Worm (Caenorhabditis elegans) whole organism, L1 larva: ENCODE data around the gene R12C12.6.

Experiments used
- C04F5.9 ChIP-seq: sonication (generic microtip); optimal IDR thresholded peaks from 2 replicates; lab custom pipeline; 2016; ENCODE audit warnings: missing genetic modification characterization, missing compliant biosample characterization
- F16B12.6 ChIP-seq: fragments of 150-350 bp; optimal IDR thresholded peaks from 2 replicates; lab custom pipeline; 2014; ENCODE audit warnings: missing biosample characterization, missing genetic modification characterization
- Y116A8C.19 ChIP-seq: sonication (generic microtip); optimal IDR thresholded peaks from 2 replicates; lab custom pipeline; 2016; ENCODE audit warnings: missing compliant biosample characterization, missing genetic modification characterization, borderline replicate concordance
- aly-2 ChIP-seq: fragments of 150-350 bp; optimal IDR thresholded peaks from 2 replicates; lab custom pipeline; 2014; ENCODE audit warnings: missing biosample characterization, missing genetic modification characterization
- ama-1 ChIP-seq: fragments of 150-350 bp; optimal IDR thresholded peaks from 2 replicates; lab custom pipeline; 2014
- blmp-1 ChIP-seq: fragments of 150-350 bp; optimal IDR thresholded peaks from 2 replicates; lab custom pipeline; 2014; ENCODE audit warnings: missing biosample characterization, missing genetic modification characterization
- ceh-63 ChIP-seq: fragments of 200-800 bp; sonication (Bioruptor generic); optimal IDR thresholded peaks from 2 replicates; lab custom pipeline; 2018; ENCODE audit warnings: mild to moderate bottlenecking, missing genetic modification characterization, missing compliant biosample characterization
- ceh-82 ChIP-seq, 3 experiments: fragments of 150-350 bp in 1 of 3; sonication (generic microtip) in 2 of 3; optimal IDR thresholded peaks; 2 replicates each; lab custom pipeline; 2014 to 2017; ENCODE audit warnings: missing biosample characterization in 3 of 3, missing genetic modification characterization in 3 of 3
- ceh-88 ChIP-seq: fragments of 200-800 bp; sonication (Bioruptor generic); IDR thresholded peaks from 2 replicates; pipeline ENCODE4 v1.3.6; 2022; ENCODE audit warnings: missing genetic modification characterization, missing compliant biosample characterization
- ceh-90 ChIP-seq: sonication (generic microtip); optimal IDR thresholded peaks from 2 replicates; lab custom pipeline; 2016; ENCODE audit warnings: missing genetic modification characterization, missing compliant biosample characterization
- ces-1 ChIP-seq: fragments of 150-350 bp; optimal IDR thresholded peaks from 2 replicates; lab custom pipeline; 2014; ENCODE audit warnings: missing biosample characterization, missing genetic modification reagents, missing genetic modification characterization
- dpl-1 ChIP-seq, 3 experiments: fragments of 150-350 bp in 2 of 3; sonication (generic microtip) in 1 of 3; optimal IDR thresholded peaks; 2 replicates each; lab custom pipeline; 2014 to 2017; ENCODE audit warnings: missing biosample characterization in 3 of 3, missing genetic modification characterization in 3 of 3, missing genetic modification reagents in 3 of 3
- dsc-1 ChIP-seq: sonication (generic microtip); optimal IDR thresholded peaks from 2 replicates; lab custom pipeline; 2016; ENCODE audit warnings: mild to moderate bottlenecking, missing genetic modification characterization, missing compliant biosample characterization
- efl-1 ChIP-seq, 4 experiments: fragments of 150-350 bp; optimal IDR thresholded peaks in 3 of 4; peaks in 1 of 4; 1 replicate in 1 of 4; 2 replicates in 3 of 4; lab custom pipeline; 2014; ENCODE audit warnings: missing biosample characterization in 2 of 4, missing genetic modification characterization in 2 of 4, missing genetic modification reagents in 2 of 4
- egl-13 ChIP-seq: sonication (generic microtip); optimal IDR thresholded peaks from 2 replicates; lab custom pipeline; 2016; ENCODE audit warnings: missing genotype, missing genetic modification reagents, missing genetic modification characterization, missing compliant biosample characterization
- egl-27 ChIP-seq, 2 experiments: fragments of 150-350 bp in 1 of 2; sonication (generic microtip); optimal IDR thresholded peaks; 3 replicates each; lab custom pipeline; 2017 to 2018; ENCODE audit warnings: missing biosample characterization in 2 of 2, missing genetic modification characterization in 2 of 2, missing genetic modification reagents in 2 of 2
- elt-2 ChIP-seq: sonication (generic microtip); optimal IDR thresholded peaks from 2 replicates; lab custom pipeline; 2016; ENCODE audit warnings: missing genetic modification characterization, mild to moderate bottlenecking, inconsistent platforms, missing compliant biosample characterization, missing genetic modification reagents
- elt-3 ChIP-seq, 6 experiments: fragments of 150-350 bp in 1 of 6; sonication (generic microtip); optimal IDR thresholded peaks; 2 replicates each; lab custom pipeline; 2017 to 2018; ENCODE audit warnings: missing biosample characterization in 6 of 6, missing genetic modification characterization in 6 of 6, inconsistent platforms in 1 of 6
- ets-5 ChIP-seq: fragments of 200-800 bp; sonication (Bioruptor generic); IDR thresholded peaks from 2 replicates; pipeline ENCODE4 v1.3.6; 2022; ENCODE audit warnings: missing genetic modification characterization, missing compliant biosample characterization
- fkh-10 ChIP-seq: sonication (generic microtip); optimal IDR thresholded peaks from 2 replicates; lab custom pipeline; 2017; ENCODE audit warnings: missing biosample characterization, missing genetic modification reagents, missing genetic modification characterization
- fkh-8 ChIP-seq: sonication (generic microtip); optimal IDR thresholded peaks from 2 replicates; lab custom pipeline; 2016; ENCODE audit warnings: mild to moderate bottlenecking, missing genetic modification characterization, missing compliant biosample characterization
- hpl-2 ChIP-seq: fragments of 150-350 bp; optimal IDR thresholded peaks from 2 replicates; lab custom pipeline; 2014; ENCODE audit warnings: missing biosample characterization, missing genetic modification reagents, missing genetic modification characterization
- irx-1 ChIP-seq: sonication (generic microtip); optimal IDR thresholded peaks from 2 replicates; lab custom pipeline; 2016; ENCODE audit warnings: missing genetic modification characterization, missing compliant biosample characterization
- isw-1 ChIP-seq: fragments of 200-800 bp; sonication (Bioruptor generic); IDR thresholded peaks from 2 replicates; pipeline ENCODE4 v1.3.6; 2022; ENCODE audit warnings: missing genetic modification characterization, missing compliant biosample characterization
- jun-1 ChIP-seq: fragments of 150-350 bp; optimal IDR thresholded peaks from 2 replicates; lab custom pipeline; 2014; ENCODE audit warnings: missing biosample characterization, missing genetic modification reagents, missing genetic modification characterization
- lin-13 ChIP-seq: fragments of 150-350 bp; optimal IDR thresholded peaks from 2 replicates; lab custom pipeline; 2014; ENCODE audit warnings: missing biosample characterization, missing genetic modification reagents, missing genetic modification characterization
- lin-14 ChIP-seq: fragments of 200-800 bp; sonication (Bioruptor generic); optimal IDR thresholded peaks from 2 replicates; lab custom pipeline; 2018; ENCODE audit warnings: mild to moderate bottlenecking, missing genetic modification characterization, moderate library complexity, missing compliant biosample characterization
- lin-15B ChIP-seq: fragments of 150-350 bp; sonication (generic microtip); optimal IDR thresholded peaks from 3 replicates; lab custom pipeline; 2014; ENCODE audit warnings: missing biosample characterization, missing genetic modification characterization
- lin-35 ChIP-seq, 2 experiments: fragments of 150-350 bp; optimal IDR thresholded peaks; 2 replicates each; lab custom pipeline; 2014; ENCODE audit warnings: missing biosample characterization in 2 of 2, missing genetic modification characterization in 2 of 2, missing genetic modification reagents in 2 of 2
- lir-3 ChIP-seq: sonication (generic microtip); optimal IDR thresholded peaks from 2 replicates; lab custom pipeline; 2016; ENCODE audit warnings: mild to moderate bottlenecking, missing genetic modification characterization, moderate library complexity, missing compliant biosample characterization; ENCODE audit not compliant: poor library complexity
- mab-9 ChIP-seq: fragments of 200-800 bp; sonication (Bioruptor generic); IDR thresholded peaks from 2 replicates; pipeline ENCODE4 v1.3.6; 2022; ENCODE audit warnings: missing genetic modification reagents, missing genetic modification characterization, missing compliant biosample characterization
- nhr-20 ChIP-seq: sonication (generic microtip); optimal IDR thresholded peaks from 2 replicates; lab custom pipeline; 2016; ENCODE audit warnings: mild to moderate bottlenecking, missing genetic modification characterization, missing compliant biosample characterization
- nhr-237 ChIP-seq: fragments of 150-350 bp; optimal IDR thresholded peaks from 2 replicates; lab custom pipeline; 2014; ENCODE audit warnings: missing biosample characterization, missing genetic modification characterization
- nhr-28 ChIP-seq: fragments of 150-350 bp; optimal IDR thresholded peaks from 2 replicates; lab custom pipeline; 2014; ENCODE audit warnings: missing biosample characterization, missing genetic modification characterization
- nhr-47 ChIP-seq: sonication (generic microtip); optimal IDR thresholded peaks from 2 replicates; lab custom pipeline; 2016; ENCODE audit warnings: mild to moderate bottlenecking, missing genetic modification characterization, moderate library complexity, missing compliant biosample characterization
- nhr-76 ChIP-seq: sonication (generic microtip); optimal IDR thresholded peaks from 2 replicates; lab custom pipeline; 2017; ENCODE audit warnings: missing biosample characterization, missing genetic modification characterization
- nhr-84 ChIP-seq: sonication (generic microtip); optimal IDR thresholded peaks from 2 replicates; lab custom pipeline; 2017; ENCODE audit warnings: missing biosample characterization, missing genetic modification characterization
- pag-3 ChIP-seq: sonication (generic microtip); optimal IDR thresholded peaks from 2 replicates; lab custom pipeline; 2017; ENCODE audit warnings: missing genetic modification characterization, mild to moderate bottlenecking, missing compliant biosample characterization, antibody characterized with exemption, borderline replicate concordance; ENCODE audit not compliant: insufficient read depth
- pax-3 ChIP-seq: fragments of 200-800 bp; sonication (Bioruptor generic); optimal IDR thresholded peaks from 2 replicates; lab custom pipeline; 2018; ENCODE audit warnings: mild to moderate bottlenecking, missing genetic modification characterization, moderate library complexity, missing compliant biosample characterization
- pqm-1 ChIP-seq: sonication (generic microtip); optimal IDR thresholded peaks from 3 replicates; lab custom pipeline; 2017; ENCODE audit warnings: missing biosample characterization, missing genetic modification characterization
- skn-1 ChIP-seq: fragments of 150-350 bp; optimal IDR thresholded peaks from 2 replicates; lab custom pipeline; 2014; ENCODE audit warnings: missing biosample characterization, missing genetic modification characterization
- snu-23 ChIP-seq: sonication (generic microtip); optimal IDR thresholded peaks from 2 replicates; lab custom pipeline; 2016; ENCODE audit warnings: missing genetic modification characterization, missing compliant biosample characterization
- sox-4 ChIP-seq: sonication (generic microtip); optimal IDR thresholded peaks from 2 replicates; lab custom pipeline; 2016; ENCODE audit warnings: missing genetic modification characterization, missing compliant biosample characterization
- sptf-1 ChIP-seq: fragments of 150-350 bp; optimal IDR thresholded peaks from 2 replicates; lab custom pipeline; 2014; ENCODE audit warnings: missing biosample characterization, missing genetic modification characterization
- unc-130 ChIP-seq: fragments of 150-350 bp; optimal IDR thresholded peaks from 2 replicates; lab custom pipeline; 2017; ENCODE audit warnings: missing biosample characterization, missing genetic modification characterization, inconsistent platforms
- unc-86 ChIP-seq: sonication (generic microtip); optimal IDR thresholded peaks from 2 replicates; lab custom pipeline; 2016; ENCODE audit warnings: missing genetic modification characterization, missing compliant biosample characterization
- unc-98 ChIP-seq: fragments of 200-800 bp; sonication (Bioruptor generic); IDR thresholded peaks from 2 replicates; pipeline ENCODE4 v1.3.6; 2022; ENCODE audit warnings: missing genetic modification characterization, missing compliant biosample characterization
- xbp-1 ChIP-seq: sonication (generic microtip); optimal IDR thresholded peaks from 2 replicates; lab custom pipeline; 2016; ENCODE audit warnings: missing genetic modification characterization, missing compliant biosample characterization
- zag-1 ChIP-seq: fragments of 150-350 bp; optimal IDR thresholded peaks from 2 replicates; lab custom pipeline; 2014; ENCODE audit warnings: missing biosample characterization, missing genetic modification characterization
- ztf-4 ChIP-seq: fragments of 150-350 bp; optimal IDR thresholded peaks from 2 replicates; lab custom pipeline; 2014; ENCODE audit warnings: missing biosample characterization, missing genetic modification characterization

R12C12.6 gene

DNA sequence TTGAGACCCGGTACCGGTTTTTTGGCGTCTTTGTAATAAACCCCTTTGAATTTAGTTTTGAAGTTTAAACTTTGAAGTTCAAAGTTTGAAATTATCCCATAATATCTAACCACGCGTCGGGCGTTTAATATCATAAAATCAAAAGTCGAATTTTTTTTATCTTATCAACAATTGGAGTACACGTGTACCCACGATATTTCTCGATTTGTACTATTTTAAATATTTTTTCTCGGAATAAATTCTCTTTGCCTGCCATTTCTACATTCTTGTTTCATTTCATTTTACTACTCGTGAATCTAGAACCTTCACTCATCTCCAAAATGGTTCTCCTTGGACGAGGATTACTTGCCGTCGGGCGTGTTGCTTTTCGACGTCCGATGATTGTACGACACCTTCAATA is 2.5 kb upstream of the R12C12.6 start, which contains the start of gene gldc-1:
Gene gldc-1, plus strand, starts transcription at position 301 of the 400 bp plus-strand sequence.
- TF ChIP-seq lin-13 (GFP tag; lab: Kevin White, UChicago) = no peak
- TF ChIP-seq efl-1 (optimal IDR thresholded peaks at IDR 0.05; lab: Kevin White, UChicago) = no peak
- TF ChIP-seq efl-1 (GFP tag; optimal IDR thresholded peaks at IDR 0.05 in 1 of 2; lab: Kevin White, UChicago) = peak in 1 of 2 experiments; percentile 37
- TF ChIP-seq elt-3 (tag; optimal IDR thresholded peaks at IDR 0.05; lab: Kevin White, UChicago) = peak in 1 of 6 experiments; percentile 24

DNA sequence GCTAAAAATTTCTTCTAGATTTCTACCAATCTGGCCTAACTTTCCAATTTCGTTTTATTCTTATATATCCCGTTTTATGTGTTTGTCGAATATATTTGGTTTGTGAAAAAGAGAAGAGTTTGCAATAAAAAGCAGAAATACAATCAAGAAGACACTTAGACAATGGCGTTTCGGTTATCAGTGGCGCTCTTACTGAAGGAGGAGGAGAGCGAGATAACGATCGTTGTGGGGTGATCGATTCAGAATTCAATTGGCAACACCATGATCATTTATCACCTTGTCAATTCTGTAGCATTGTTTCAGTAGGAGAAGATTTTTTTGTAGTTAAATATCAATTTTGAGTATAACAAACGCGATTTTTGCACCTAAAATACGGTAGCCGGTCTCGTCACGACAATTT is 1.9 kb upstream of the R12C12.6 start:
- TF ChIP-seq sox-4 (tag; lab: Kevin White, UChicago) = no peak
- TF ChIP-seq nhr-84 (tag; lab: Kevin White, UChicago) = no peak
- no peak for TF ChIP-seq nhr-28 (tag; lab: Kevin White, UChicago)
- TF ChIP-seq egl-27 (tag; optimal IDR thresholded peaks at IDR 0.05; lab: Kevin White, UChicago) = no peak
- no peak for TF ChIP-seq fkh-10 (GFP tag; lab: Kevin White, UChicago)
- TF ChIP-seq pqm-1 (tag; lab: Kevin White, UChicago) = no peak
- TF ChIP-seq nhr-20 = peak; percentile 12
- TF ChIP-seq ets-5 (GFP tag; lab: Robert Waterston, UW) = no peak
- TF ChIP-seq hpl-2 (GFP tag; lab: Kevin White, UChicago) = no peak
- TF ChIP-seq fkh-8 (tag; lab: Kevin White, UChicago) = no peak
- no peak for TF ChIP-seq sptf-1 (tag; lab: Kevin White, UChicago)
- no peak for TF ChIP-seq unc-130
- no peak for TF ChIP-seq blmp-1 (tag; lab: Kevin White, UChicago)
- TF ChIP-seq ztf-4 (tag; lab: Kevin White, UChicago) = no peak
- TF ChIP-seq lin-35 (GFP tag; optimal IDR thresholded peaks at IDR 0.05; lab: Kevin White, UChicago) = peak in 1 of 2 experiments; percentile 25
- no peak for TF ChIP-seq snu-23 (GFP tag; lab: Kevin White, UChicago)
- TF ChIP-seq lin-15B = no peak
- TF ChIP-seq irx-1 (tag; lab: Kevin White, UChicago) = no peak
- TF ChIP-seq ama-1 = no peak
- no peak for TF ChIP-seq xbp-1 (tag; lab: Kevin White, UChicago)
- no peak for TF ChIP-seq F16B12.6 (tag; lab: Kevin White, UChicago)
- no peak for TF ChIP-seq unc-86
- no peak for TF ChIP-seq ceh-88
- no peak for TF ChIP-seq ceh-63 (GFP tag; lab: Kevin White, UChicago)
- peak in 3 of 6 experiments; percentile 13 to 73 (median 18) for TF ChIP-seq elt-3 (tag; optimal IDR thresholded peaks at IDR 0.05; lab: Kevin White, UChicago)
- peak; percentile 49 for TF ChIP-seq elt-2 (tag; lab: Kevin White, UChicago)
- TF ChIP-seq nhr-76 (tag; lab: Kevin White, UChicago) = no peak
- TF ChIP-seq isw-1 (GFP tag; lab: Robert Waterston, UW) = no peak
- no peak for TF ChIP-seq dsc-1 (tag; lab: Kevin White, UChicago)
- TF ChIP-seq nhr-47 (tag; lab: Kevin White, UChicago) = no peak
- TF ChIP-seq Y116A8C.19 (tag; lab: Kevin White, UChicago) = no peak
- TF ChIP-seq zag-1 (tag; lab: Kevin White, UChicago) = no peak
- no peak for TF ChIP-seq ces-1 (GFP tag; lab: Kevin White, UChicago)
- no peak for TF ChIP-seq efl-1 (optimal IDR thresholded peaks at IDR 0.05; lab: Kevin White, UChicago)
- peak in 1 of 2 experiments; percentile 89 for TF ChIP-seq efl-1 (GFP tag; optimal IDR thresholded peaks at IDR 0.05 in 1 of 2; lab: Kevin White, UChicago)
- no peak for TF ChIP-seq ceh-90
- TF ChIP-seq skn-1 = no peak
- no peak for TF ChIP-seq dpl-1 (GFP tag; optimal IDR thresholded peaks at IDR 0.05; lab: Kevin White, UChicago)
- no peak for TF ChIP-seq pag-3 (tag; lab: Kevin White, UChicago)
- no peak for TF ChIP-seq lir-3 (tag; lab: Kevin White, UChicago)
- TF ChIP-seq pax-3 (tag; lab: Kevin White, UChicago) = no peak
- TF ChIP-seq unc-98 = no peak
- TF ChIP-seq aly-2 = no peak
- no peak for TF ChIP-seq ceh-82 (tag; optimal IDR thresholded peaks at IDR 0.05; lab: Kevin White, UChicago)
- no peak for TF ChIP-seq jun-1 (tag; lab: Kevin White, UChicago)
- no peak for TF ChIP-seq lin-13 (GFP tag; lab: Kevin White, UChicago)
- peak; percentile 21 for TF ChIP-seq lin-14 (GFP tag; lab: Kevin White, UChicago)
- no peak for TF ChIP-seq egl-13 (tag; lab: Kevin White, UChicago)
- no peak for TF ChIP-seq nhr-237 (tag; lab: Kevin White, UChicago)
- no peak for TF ChIP-seq C04F5.9 (tag; lab: Kevin White, UChicago)
- no peak for TF ChIP-seq mab-9 (GFP tag; lab: Robert Waterston, UW)
